Fruit fly (Drosophila melanogaster): Measurements from ENCODE around the gene CG3301.

dm6 chr3R:21242318-21242717 lies 33.7 kb downstream of the CG3301 start, which contains the start of gene CG5892:
- no peak for TF ChIP-seq CTCF (optimal IDR thresholded peaks at IDR 0.05)
- TF ChIP-seq CG8478 (optimal IDR thresholded peaks at IDR 0.05) = no peak
